Worm (Caenorhabditis elegans) whole organism, L1 larva: ENCODE measurements around the gene C14F11.4.
A peak's percentile ranks its signal among the peaks of the same experiment; 100 is the strongest.

Experiments
- C34B4.2 ChIP-seq: sonication (generic microtip); optimal IDR thresholded peaks from 2 replicates; lab custom pipeline; 2017; ENCODE audit warnings: mild to moderate bottlenecking, missing genetic modification characterization, missing compliant biosample characterization
- F16B12.6 ChIP-seq: fragments of 150-350 bp; optimal IDR thresholded peaks from 2 replicates; lab custom pipeline; 2014; ENCODE audit warnings: missing biosample characterization, missing genetic modification characterization
- Y116A8C.19 ChIP-seq: sonication (generic microtip); optimal IDR thresholded peaks from 2 replicates; lab custom pipeline; 2016; ENCODE audit warnings: missing compliant biosample characterization, missing genetic modification characterization, borderline replicate concordance
- alr-1 ChIP-seq: fragments of 200-800 bp; sonication (Bioruptor generic); optimal IDR thresholded peaks from 2 replicates; lab custom pipeline; 2018; ENCODE audit warnings: borderline replicate concordance, mild to moderate bottlenecking, missing genetic modification characterization, missing compliant biosample characterization
- ceh-8 ChIP-seq: fragments of 200-800 bp; sonication (Bioruptor generic); optimal IDR thresholded peaks from 2 replicates; lab custom pipeline; 2018; ENCODE audit warnings: mild to moderate bottlenecking, missing genetic modification characterization, moderate library complexity, missing compliant biosample characterization
- ceh-82 ChIP-seq, 3 experiments: fragments of 150-350 bp in 1 of 3; sonication (generic microtip) in 2 of 3; optimal IDR thresholded peaks; 2 replicates each; lab custom pipeline; 2014 to 2017; ENCODE audit warnings: missing biosample characterization in 3 of 3, missing genetic modification characterization in 3 of 3
- ceh-88 ChIP-seq: fragments of 200-800 bp; sonication (Bioruptor generic); IDR thresholded peaks from 2 replicates; pipeline ENCODE4 v1.3.6; 2022; ENCODE audit warnings: missing genetic modification characterization, missing compliant biosample characterization
- ces-1 ChIP-seq: fragments of 150-350 bp; optimal IDR thresholded peaks from 2 replicates; lab custom pipeline; 2014; ENCODE audit warnings: missing biosample characterization, missing genetic modification reagents, missing genetic modification characterization
- dpl-1 ChIP-seq, 3 experiments: fragments of 150-350 bp in 2 of 3; sonication (generic microtip) in 1 of 3; optimal IDR thresholded peaks; 2 replicates each; lab custom pipeline; 2014 to 2017; ENCODE audit warnings: missing biosample characterization in 3 of 3, missing genetic modification characterization in 3 of 3, missing genetic modification reagents in 3 of 3
- efl-1 ChIP-seq, 4 experiments: fragments of 150-350 bp; optimal IDR thresholded peaks in 3 of 4; peaks in 1 of 4; 1 replicate in 1 of 4; 2 replicates in 3 of 4; lab custom pipeline; 2014; ENCODE audit warnings: missing biosample characterization in 2 of 4, missing genetic modification characterization in 2 of 4, missing genetic modification reagents in 2 of 4
- egl-27 ChIP-seq, 2 experiments: fragments of 150-350 bp in 1 of 2; sonication (generic microtip); optimal IDR thresholded peaks; 3 replicates each; lab custom pipeline; 2017 to 2018; ENCODE audit warnings: missing biosample characterization in 2 of 2, missing genetic modification characterization in 2 of 2, missing genetic modification reagents in 2 of 2
- elt-2 ChIP-seq: sonication (generic microtip); optimal IDR thresholded peaks from 2 replicates; lab custom pipeline; 2016; ENCODE audit warnings: missing genetic modification characterization, mild to moderate bottlenecking, inconsistent platforms, missing compliant biosample characterization, missing genetic modification reagents
- ets-5 ChIP-seq: fragments of 200-800 bp; sonication (Bioruptor generic); IDR thresholded peaks from 2 replicates; pipeline ENCODE4 v1.3.6; 2022; ENCODE audit warnings: missing genetic modification characterization, missing compliant biosample characterization
- grh-1 ChIP-seq: fragments of 200-800 bp; sonication (Bioruptor generic); IDR thresholded peaks from 2 replicates; pipeline ENCODE4 v1.3.6; 2022; ENCODE audit warnings: missing genetic modification reagents, missing genetic modification characterization, missing compliant biosample characterization
- hlh-17 ChIP-seq: fragments of 200-800 bp; sonication (Bioruptor generic); optimal IDR thresholded peaks from 2 replicates; lab custom pipeline; 2018; ENCODE audit warnings: missing genetic modification characterization, mild to moderate bottlenecking, missing compliant biosample characterization, moderate library complexity, borderline replicate concordance
- hlh-4 ChIP-seq: sonication (generic microtip); optimal IDR thresholded peaks from 2 replicates; lab custom pipeline; 2016; ENCODE audit warnings: mild to moderate bottlenecking, missing genetic modification characterization, missing compliant biosample characterization
- hpl-2 ChIP-seq: fragments of 150-350 bp; optimal IDR thresholded peaks from 2 replicates; lab custom pipeline; 2014; ENCODE audit warnings: missing biosample characterization, missing genetic modification reagents, missing genetic modification characterization
- irx-1 ChIP-seq: sonication (generic microtip); optimal IDR thresholded peaks from 2 replicates; lab custom pipeline; 2016; ENCODE audit warnings: missing genetic modification characterization, missing compliant biosample characterization
- jun-1 ChIP-seq: fragments of 150-350 bp; optimal IDR thresholded peaks from 2 replicates; lab custom pipeline; 2014; ENCODE audit warnings: missing biosample characterization, missing genetic modification reagents, missing genetic modification characterization
- lin-15B ChIP-seq: fragments of 150-350 bp; sonication (generic microtip); optimal IDR thresholded peaks from 3 replicates; lab custom pipeline; 2014; ENCODE audit warnings: missing biosample characterization, missing genetic modification characterization
- lin-35 ChIP-seq, 2 experiments: fragments of 150-350 bp; optimal IDR thresholded peaks; 2 replicates each; lab custom pipeline; 2014; ENCODE audit warnings: missing biosample characterization in 2 of 2, missing genetic modification characterization in 2 of 2, missing genetic modification reagents in 2 of 2
- lir-3 ChIP-seq: sonication (generic microtip); optimal IDR thresholded peaks from 2 replicates; lab custom pipeline; 2016; ENCODE audit warnings: mild to moderate bottlenecking, missing genetic modification characterization, moderate library complexity, missing compliant biosample characterization; ENCODE audit not compliant: poor library complexity
- lsy-2 ChIP-seq, 2 experiments: fragments of 150-350 bp; optimal IDR thresholded peaks; 2 replicates each; lab custom pipeline; 2014; ENCODE audit warnings: missing biosample characterization in 2 of 2, missing genetic modification characterization in 2 of 2
- mab-9 ChIP-seq: fragments of 200-800 bp; sonication (Bioruptor generic); IDR thresholded peaks from 2 replicates; pipeline ENCODE4 v1.3.6; 2022; ENCODE audit warnings: missing genetic modification reagents, missing genetic modification characterization, missing compliant biosample characterization
- mef-2 ChIP-seq: fragments of 150-350 bp; optimal IDR thresholded peaks from 2 replicates; lab custom pipeline; 2014; ENCODE audit warnings: missing biosample characterization, missing genetic modification characterization
- nhr-11 ChIP-seq: fragments of 150-350 bp; optimal IDR thresholded peaks from 2 replicates; lab custom pipeline; 2014; ENCODE audit warnings: missing biosample characterization, missing genetic modification characterization
- nhr-20 ChIP-seq: sonication (generic microtip); optimal IDR thresholded peaks from 2 replicates; lab custom pipeline; 2016; ENCODE audit warnings: mild to moderate bottlenecking, missing genetic modification characterization, missing compliant biosample characterization
- nhr-237 ChIP-seq: fragments of 150-350 bp; optimal IDR thresholded peaks from 2 replicates; lab custom pipeline; 2014; ENCODE audit warnings: missing biosample characterization, missing genetic modification characterization
- nhr-28 ChIP-seq: fragments of 150-350 bp; optimal IDR thresholded peaks from 2 replicates; lab custom pipeline; 2014; ENCODE audit warnings: missing biosample characterization, missing genetic modification characterization
- nhr-84 ChIP-seq: sonication (generic microtip); optimal IDR thresholded peaks from 2 replicates; lab custom pipeline; 2017; ENCODE audit warnings: missing biosample characterization, missing genetic modification characterization
- pag-3 ChIP-seq: sonication (generic microtip); optimal IDR thresholded peaks from 2 replicates; lab custom pipeline; 2017; ENCODE audit warnings: missing genetic modification characterization, mild to moderate bottlenecking, missing compliant biosample characterization, antibody characterized with exemption, borderline replicate concordance; ENCODE audit not compliant: insufficient read depth
- pax-3 ChIP-seq: fragments of 200-800 bp; sonication (Bioruptor generic); optimal IDR thresholded peaks from 2 replicates; lab custom pipeline; 2018; ENCODE audit warnings: mild to moderate bottlenecking, missing genetic modification characterization, moderate library complexity, missing compliant biosample characterization
- pqm-1 ChIP-seq: sonication (generic microtip); optimal IDR thresholded peaks from 3 replicates; lab custom pipeline; 2017; ENCODE audit warnings: missing biosample characterization, missing genetic modification characterization
- skn-1 ChIP-seq: fragments of 150-350 bp; optimal IDR thresholded peaks from 2 replicates; lab custom pipeline; 2014; ENCODE audit warnings: missing biosample characterization, missing genetic modification characterization
- sox-4 ChIP-seq: sonication (generic microtip); optimal IDR thresholded peaks from 2 replicates; lab custom pipeline; 2016; ENCODE audit warnings: missing genetic modification characterization, missing compliant biosample characterization
- swsn-7 ChIP-seq: sonication (generic microtip); optimal IDR thresholded peaks from 2 replicates; lab custom pipeline; 2016; ENCODE audit warnings: missing genetic modification characterization, missing compliant biosample characterization
- tlp-1 ChIP-seq: fragments of 150-350 bp; optimal IDR thresholded peaks from 2 replicates; lab custom pipeline; 2014; ENCODE audit warnings: missing biosample characterization, missing genetic modification characterization
- unc-30 ChIP-seq: sonication (generic microtip); optimal IDR thresholded peaks from 2 replicates; lab custom pipeline; 2017; ENCODE audit warnings: missing biosample characterization, missing genetic modification characterization
- unc-62 ChIP-seq: fragments of 150-350 bp; optimal IDR thresholded peaks from 2 replicates; lab custom pipeline; 2014; ENCODE audit warnings: missing biosample characterization, missing genetic modification reagents, missing genetic modification characterization
- unc-86 ChIP-seq: sonication (generic microtip); optimal IDR thresholded peaks from 2 replicates; lab custom pipeline; 2016; ENCODE audit warnings: missing genetic modification characterization, missing compliant biosample characterization
- unc-98 ChIP-seq: fragments of 200-800 bp; sonication (Bioruptor generic); IDR thresholded peaks from 2 replicates; pipeline ENCODE4 v1.3.6; 2022; ENCODE audit warnings: missing genetic modification characterization, missing compliant biosample characterization
- vab-15 ChIP-seq: sonication (generic microtip); optimal IDR thresholded peaks from 2 replicates; lab custom pipeline; 2017; ENCODE audit warnings: missing genotype, mild to moderate bottlenecking, missing genetic modification characterization, missing compliant biosample characterization
- zag-1 ChIP-seq: fragments of 150-350 bp; optimal IDR thresholded peaks from 2 replicates; lab custom pipeline; 2014; ENCODE audit warnings: missing biosample characterization, missing genetic modification characterization
- ztf-4 ChIP-seq: fragments of 150-350 bp; optimal IDR thresholded peaks from 2 replicates; lab custom pipeline; 2014; ENCODE audit warnings: missing biosample characterization, missing genetic modification characterization

C14F11.4 gene

DNA sequence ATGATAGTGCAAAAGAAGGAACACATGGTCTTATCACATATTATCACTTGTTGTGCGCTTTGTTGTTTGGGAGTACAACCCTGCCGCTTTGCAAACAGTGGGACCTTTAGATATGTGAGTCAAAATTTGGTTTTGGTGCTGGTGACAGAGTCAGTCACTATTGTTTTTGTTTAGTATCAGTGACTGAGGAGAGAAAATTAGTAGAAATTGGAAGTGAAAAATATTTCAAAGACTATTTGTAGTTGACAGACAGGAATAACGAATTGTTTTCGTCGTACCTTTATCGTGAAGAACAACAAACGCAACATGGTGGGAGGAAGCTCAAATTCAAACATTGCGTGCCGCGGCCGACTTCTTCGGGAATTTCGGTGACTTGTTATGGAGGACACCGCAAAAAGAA is 16.3 kb downstream of the C14F11.4 start, which contains the start of gene lrch-1:
lrch-1 (minus strand) TSS at position 101 of the 400 bp plus-strand sequence.
- no peak for TF ChIP-seq tlp-1 (tag; lab: Kevin White, UChicago)
- no peak for TF ChIP-seq nhr-237 (tag; lab: Kevin White, UChicago)
- TF ChIP-seq, all 84 proteins: peak for 0

- TF ChIP-seq ceh-82 (tag; optimal IDR thresholded peaks at IDR 0.05; lab: Kevin White, UChicago) (no peak), alr-1 (no peak), efl-1 (optimal IDR thresholded peaks at IDR 0.05; lab: Kevin White, UChicago) (no peak), efl-1 (GFP tag; optimal IDR thresholded peaks at IDR 0.05 in 1 of 2; lab: Kevin White, UChicago) (peak in 1 of 2 experiments; percentile 45)
- TF ChIP-seq, all 84 proteins: peak for 1
Measured at ce11 chrX:6211322-6211820, 21.5 kb downstream of the C14F11.4 start.

- TF ChIP-seq jun-1 (tag; lab: Kevin White, UChicago): no peak
- no peak for TF ChIP-seq elt-2
- TF ChIP-seq nhr-28 (tag; lab: Kevin White, UChicago): no peak
- no peak for TF ChIP-seq C34B4.2 (tag; lab: Kevin White, UChicago)
- TF ChIP-seq lir-3 (tag; lab: Kevin White, UChicago): no peak
- TF ChIP-seq ces-1 (GFP tag; lab: Kevin White, UChicago): no peak
- TF ChIP-seq nhr-20 (tag; lab: Kevin White, UChicago): no peak
- no peak for TF ChIP-seq unc-30 (tag; lab: Kevin White, UChicago)
- no peak for TF ChIP-seq lin-35 (GFP tag; optimal IDR thresholded peaks at IDR 0.05; lab: Kevin White, UChicago)
- no peak for TF ChIP-seq hpl-2
- no peak for TF ChIP-seq F16B12.6 (tag; lab: Kevin White, UChicago)
- TF ChIP-seq, all 84 proteins: peak for 0
Measured at ce11 chrX:6208463-6208862, 24.4 kb downstream of the C14F11.4 start, which contains the start of gene C14F11.7. C14F11.7 (minus strand) TSS chrX:6208563.

ce11 chrX:6207687-6208088 is 25.2 kb downstream of the C14F11.4 start, which contains the start of gene T13C5.6:
T13C5.6 (minus strand) TSS chrX:6207687.
- TF ChIP-seq unc-30 (tag; lab: Kevin White, UChicago): no peak
- peak; percentile 88 for TF ChIP-seq irx-1 (tag; lab: Kevin White, UChicago)
- TF ChIP-seq swsn-7 (tag; lab: Kevin White, UChicago): peak; percentile 88
- peak; percentile 0 for TF ChIP-seq zag-1 (tag; lab: Kevin White, UChicago)
- peak; percentile 59 for TF ChIP-seq grh-1 (GFP tag; lab: Robert Waterston, UW)
- peak; percentile 81 for TF ChIP-seq ztf-4 (tag; lab: Kevin White, UChicago)
- TF ChIP-seq skn-1: peak; percentile 86
- TF ChIP-seq mef-2 (tag; lab: Kevin White, UChicago): peak; percentile 22
- TF ChIP-seq ceh-88 (GFP tag; lab: Robert Waterston, UW): peak; percentile 64
- TF ChIP-seq Y116A8C.19 (tag; lab: Kevin White, UChicago): peak; percentile 4
- peak; percentile 89 for TF ChIP-seq hpl-2
- TF ChIP-seq egl-27 (tag; optimal IDR thresholded peaks at IDR 0.05; lab: Kevin White, UChicago): no peak
- TF ChIP-seq pag-3: no peak
- TF ChIP-seq ceh-8 (GFP tag; lab: Kevin White, UChicago): peak; percentile 78
- TF ChIP-seq lin-35 (GFP tag; optimal IDR thresholded peaks at IDR 0.05; lab: Kevin White, UChicago): peak; percentile 69 to 85
- no peak for TF ChIP-seq hlh-17 (GFP tag; lab: Kevin White, UChicago)
- peak; percentile 85 for TF ChIP-seq mab-9 (GFP tag; lab: Robert Waterston, UW)
- 0 out of 2 replicates have a peak, but pooled peaks have one; percentile 20 for TF ChIP-seq unc-98 (GFP tag; lab: Robert Waterston, UW)
- no peak for TF ChIP-seq unc-62 (GFP tag; lab: Kevin White, UChicago)
- peak; percentile 83 for TF ChIP-seq pax-3 (tag; lab: Kevin White, UChicago)
- no peak for TF ChIP-seq alr-1
- TF ChIP-seq unc-86: peak; percentile 83
- TF ChIP-seq sox-4 (tag; lab: Kevin White, UChicago): peak; percentile 89
- peak; percentile 17 for TF ChIP-seq lin-15B
- no peak for TF ChIP-seq pqm-1 (tag; lab: Kevin White, UChicago)
- no peak for TF ChIP-seq hlh-4 (tag; lab: Kevin White, UChicago)
- no peak for TF ChIP-seq ces-1 (GFP tag; lab: Kevin White, UChicago)
- no peak for TF ChIP-seq ets-5 (GFP tag; lab: Robert Waterston, UW)
- TF ChIP-seq vab-15 (tag; lab: Kevin White, UChicago): peak; percentile 66
- no peak for TF ChIP-seq nhr-84
- peak in 2 of 3 experiments; percentile 44 to 45 for TF ChIP-seq dpl-1 (GFP tag; optimal IDR thresholded peaks at IDR 0.05; lab: Kevin White, UChicago)
- TF ChIP-seq nhr-20 (tag; lab: Kevin White, UChicago): peak; percentile 93
- peak; percentile 79 to 88 for TF ChIP-seq lsy-2 (tag; optimal IDR thresholded peaks at IDR 0.05; lab: Kevin White, UChicago)
- TF ChIP-seq nhr-11 (tag; lab: Kevin White, UChicago): no peak
- TF ChIP-seq ceh-82 (tag; optimal IDR thresholded peaks at IDR 0.05; lab: Kevin White, UChicago): peak; percentile 52 to 85 (median 81)
